Worm (Caenorhabditis elegans) whole organism, midembryonic: ENCODE data around the gene ipla-3.

Experiments
- T22C8.4 ChIP-seq: fragments of 200-800 bp; sonication (Bioruptor generic); IDR thresholded peaks from 2 replicates; pipeline ENCODE4 v1.3.6; 2022; ENCODE audit warnings: missing genetic modification characterization, missing compliant biosample characterization
- klf-2 ChIP-seq: fragments of 200-800 bp; sonication (Bioruptor generic); conservative IDR thresholded peaks from 2 replicates; pipeline ENCODE4 v1.3.6; 2022; ENCODE audit warnings: missing genetic modification reagents, missing genetic modification characterization, missing compliant biosample characterization
- ref-1 ChIP-seq: fragments of 200-800 bp; sonication (Bioruptor generic); conservative IDR thresholded peaks from 2 replicates; pipeline ENCODE4 v1.3.6; 2022; ENCODE audit warnings: missing genetic modification reagents, missing genetic modification characterization, missing compliant biosample characterization
- tab-1 ChIP-seq: fragments of 200-800 bp; sonication (Bioruptor generic); IDR thresholded peaks from 2 replicates; pipeline ENCODE4 v1.3.6; 2022; ENCODE audit warnings: missing genetic modification characterization, missing compliant biosample characterization
- ztf-23 ChIP-seq: fragments of 200-800 bp; sonication (Bioruptor generic); IDR thresholded peaks from 2 replicates; pipeline ENCODE4 v1.3.6; 2022; ENCODE audit warnings: missing genetic modification reagents, missing genetic modification characterization, missing compliant biosample characterization
- ztf-29 ChIP-seq: fragments of 200-800 bp; sonication (Bioruptor generic); IDR thresholded peaks from 2 replicates; pipeline ENCODE4 v1.3.6; 2022; ENCODE audit warnings: missing genetic modification reagents, missing genetic modification characterization, missing compliant biosample characterization

DNA sequence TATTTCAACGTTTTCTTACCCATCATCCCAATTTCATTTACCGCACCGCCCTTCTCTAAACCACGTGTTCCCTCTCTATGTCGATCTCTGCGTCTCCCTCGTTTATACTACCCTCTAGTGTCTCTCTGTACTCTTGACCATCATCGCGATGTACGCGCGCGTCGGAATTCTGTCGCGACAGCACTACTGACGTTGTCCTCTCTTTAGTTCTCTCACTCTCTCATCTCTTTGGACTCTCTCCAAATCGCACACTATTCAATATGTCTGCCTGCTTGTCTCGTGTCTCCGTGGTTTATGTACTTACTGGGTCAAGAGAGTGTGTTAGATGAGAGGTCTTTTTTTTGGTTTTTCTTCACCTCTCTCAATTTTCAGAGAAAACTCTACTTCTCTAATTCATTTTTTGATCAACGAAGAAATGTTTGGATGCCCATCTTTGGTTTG lies 49.2 kb upstream of the ipla-3 start:
- no peak for TF ChIP-seq ref-1
- TF ChIP-seq tab-1, result no peak
- no peak for TF ChIP-seq klf-2 (GFP tag; lab: Robert Waterston, UW)
- TF ChIP-seq T22C8.4, result no peak
- 0 out of 2 replicates have a peak, but pooled peaks have one; percentile 5 for TF ChIP-seq ztf-23 (GFP tag; lab: Robert Waterston, UW)
- TF ChIP-seq ztf-29 (GFP tag; lab: Robert Waterston, UW), result no peak
